Worm (Caenorhabditis elegans) whole organism, L2 larva: ENCODE data around the gene F41E7.6.

ENCODE experiments used
- C34F6.9 ChIP-seq: fragments of 150-350 bp; optimal IDR thresholded peaks from 2 replicates; lab custom pipeline; 2014; ENCODE audit warnings: missing biosample characterization, missing genetic modification characterization
- F13H6.1 ChIP-seq: sonication (generic microtip); optimal IDR thresholded peaks from 2 replicates; lab custom pipeline; 2016; ENCODE audit warnings: missing genetic modification characterization, missing compliant biosample characterization
- Y55F3AM.14 ChIP-seq: fragments of 200-800 bp; sonication (Bioruptor generic); optimal IDR thresholded peaks from 2 replicates; lab custom pipeline; 2018; ENCODE audit warnings: mild to moderate bottlenecking, missing genetic modification characterization, missing compliant biosample characterization
- ZK546.5 ChIP-seq: sonication (generic microtip); optimal IDR thresholded peaks from 2 replicates; lab custom pipeline; 2017; ENCODE audit warnings: missing biosample characterization, missing genetic modification characterization
- aly-2 ChIP-seq: fragments of 150-350 bp; optimal IDR thresholded peaks from 2 replicates; lab custom pipeline; 2014; ENCODE audit warnings: missing biosample characterization, missing genetic modification characterization
- ama-1 ChIP-seq: fragments of 150-350 bp; optimal IDR thresholded peaks from 2 replicates; lab custom pipeline; 2018; ENCODE audit warnings: inconsistent platforms
- blmp-1 ChIP-seq: sonication (generic microtip); optimal IDR thresholded peaks from 2 replicates; lab custom pipeline; 2017; ENCODE audit warnings: missing genetic modification characterization, mild to moderate bottlenecking, missing compliant biosample characterization, antibody characterized with exemption, moderate library complexity; ENCODE audit not compliant: insufficient read depth
- ceh-82 ChIP-seq: fragments of 150-350 bp; optimal IDR thresholded peaks from 2 replicates; lab custom pipeline; 2014; ENCODE audit warnings: missing biosample characterization, missing genetic modification characterization
- crh-2 ChIP-seq: sonication (generic microtip); optimal IDR thresholded peaks from 2 replicates; lab custom pipeline; 2017; ENCODE audit warnings: missing biosample characterization, missing genetic modification characterization
- egl-27 ChIP-seq: sonication (generic microtip); optimal IDR thresholded peaks from 3 replicates; lab custom pipeline; 2017; ENCODE audit warnings: missing biosample characterization, missing genetic modification reagents, missing genetic modification characterization
- elt-1 ChIP-seq: fragments of 150-350 bp; optimal IDR thresholded peaks from 2 replicates; lab custom pipeline; 2014; ENCODE audit warnings: missing biosample characterization, missing genetic modification characterization
- elt-3 ChIP-seq: sonication (generic microtip); optimal IDR thresholded peaks from 2 replicates; lab custom pipeline; 2017; ENCODE audit warnings: missing biosample characterization, missing genetic modification characterization
- fos-1 ChIP-seq: fragments of 150-350 bp; optimal IDR thresholded peaks from 2 replicates; lab custom pipeline; 2014; ENCODE audit warnings: missing biosample characterization, missing genetic modification characterization
- gmeb-1 ChIP-seq: fragments of 150-350 bp; optimal IDR thresholded peaks from 2 replicates; lab custom pipeline; 2014; ENCODE audit warnings: missing biosample characterization, missing genetic modification characterization
- lin-11 ChIP-seq: fragments of 150-350 bp; sonication (generic microtip); optimal IDR thresholded peaks from 2 replicates; lab custom pipeline; 2014; ENCODE audit warnings: missing biosample characterization, missing genetic modification characterization, inconsistent platforms, mixed read lengths
- lin-39 ChIP-seq: fragments of 150-350 bp; optimal IDR thresholded peaks from 2 replicates; lab custom pipeline; 2014; ENCODE audit warnings: missing biosample characterization, missing genetic modification reagents, missing genetic modification characterization
- lsy-2 ChIP-seq, 2 experiments: fragments of 150-350 bp in 1 of 2; sonication (generic microtip) in 1 of 2; optimal IDR thresholded peaks; 2 replicates each; lab custom pipeline; 2014 to 2017; ENCODE audit warnings: missing biosample characterization in 2 of 2, missing genetic modification characterization in 2 of 2
- mdl-1 ChIP-seq, 2 experiments: fragments of 150-350 bp in 1 of 2; sonication (generic microtip) in 1 of 2; optimal IDR thresholded peaks; 2 replicates each; lab custom pipeline; 2017; ENCODE audit warnings: missing biosample characterization in 2 of 2, missing genetic modification characterization in 2 of 2
- nhr-10 ChIP-seq: sonication (generic microtip); optimal IDR thresholded peaks from 2 replicates; lab custom pipeline; 2017; ENCODE audit warnings: missing biosample characterization, missing genetic modification characterization
- nhr-11 ChIP-seq: fragments of 150-350 bp; optimal IDR thresholded peaks from 2 replicates; lab custom pipeline; 2014; ENCODE audit warnings: missing biosample characterization, missing genetic modification characterization
- nhr-12 ChIP-seq: fragments of 150-350 bp; optimal IDR thresholded peaks from 2 replicates; lab custom pipeline; 2014; ENCODE audit warnings: missing biosample characterization, missing genetic modification characterization
- nhr-129 ChIP-seq: fragments of 150-350 bp; optimal IDR thresholded peaks from 2 replicates; lab custom pipeline; 2014; ENCODE audit warnings: missing biosample characterization, missing genetic modification characterization
- nhr-21 ChIP-seq: fragments of 150-350 bp; optimal IDR thresholded peaks from 2 replicates; lab custom pipeline; 2014; ENCODE audit warnings: missing biosample characterization, missing genetic modification characterization
- nhr-23 ChIP-seq: fragments of 150-350 bp; optimal IDR thresholded peaks from 2 replicates; lab custom pipeline; 2014; ENCODE audit warnings: missing biosample characterization, missing genetic modification reagents, missing genetic modification characterization
- nhr-237 ChIP-seq: fragments of 150-350 bp; optimal IDR thresholded peaks from 2 replicates; lab custom pipeline; 2014; ENCODE audit warnings: missing biosample characterization, missing genetic modification characterization
- nhr-25 ChIP-seq: fragments of 150-350 bp; sonication (generic microtip); optimal IDR thresholded peaks from 3 replicates; lab custom pipeline; 2014; ENCODE audit warnings: missing biosample characterization, missing genetic modification characterization
- nhr-6 ChIP-seq: fragments of 150-350 bp; optimal IDR thresholded peaks from 2 replicates; lab custom pipeline; 2014; ENCODE audit warnings: missing biosample characterization, missing genetic modification characterization
- peb-1 ChIP-seq: fragments of 150-350 bp; optimal IDR thresholded peaks from 2 replicates; lab custom pipeline; 2014; ENCODE audit warnings: missing biosample characterization, missing genetic modification characterization
- skn-1 ChIP-seq: sonication (generic microtip); optimal IDR thresholded peaks from 2 replicates; lab custom pipeline; 2017; ENCODE audit warnings: missing biosample characterization, missing genetic modification characterization
- sma-3 ChIP-seq: sonication (generic microtip); optimal IDR thresholded peaks from 2 replicates; lab custom pipeline; 2016; ENCODE audit warnings: missing genetic modification reagents, missing genetic modification characterization, missing compliant biosample characterization
- sma-9 ChIP-seq, 2 experiments: fragments of 150-350 bp in 1 of 2; sonication (generic microtip) in 1 of 2; optimal IDR thresholded peaks; 2 replicates each; lab custom pipeline; 2014 to 2016; ENCODE audit warnings: missing genetic modification characterization in 2 of 2, mild to moderate bottlenecking in 1 of 2, missing biosample characterization in 1 of 2, missing compliant biosample characterization in 1 of 2, missing genetic modification reagents in 1 of 2, moderate library complexity in 1 of 2
- unc-39 ChIP-seq: fragments of 150-350 bp; optimal IDR thresholded peaks from 2 replicates; lab custom pipeline; 2014; ENCODE audit warnings: missing biosample characterization, missing genetic modification characterization
- unc-55 ChIP-seq: fragments of 150-350 bp; sonication (generic microtip); optimal IDR thresholded peaks from 3 replicates; lab custom pipeline; 2014; ENCODE audit warnings: missing biosample characterization, missing genetic modification reagents, missing genetic modification characterization
- unc-62 ChIP-seq: fragments of 150-350 bp; optimal IDR thresholded peaks from 2 replicates; lab custom pipeline; 2014; ENCODE audit warnings: missing biosample characterization, missing genetic modification reagents, missing genetic modification characterization
- zag-1 ChIP-seq: fragments of 150-350 bp; optimal IDR thresholded peaks from 2 replicates; lab custom pipeline; 2014; ENCODE audit warnings: missing biosample characterization, missing genetic modification characterization

The F41E7.6 gene

ce11 chrX:10340986-10341385 lies 30.7 kb upstream of the F41E7.6 start, which contains the start of gene R07E3.1:
Gene R07E3.1, minus strand, starts transcription at chrX:10341161.
- no peak for TF ChIP-seq nhr-11 (tag; lab: Kevin White, UChicago)
- TF ChIP-seq unc-62 (GFP tag; lab: Kevin White, UChicago) = no peak
- TF ChIP-seq nhr-237 (tag; lab: Kevin White, UChicago) = no peak
- no peak for TF ChIP-seq sma-3
- peak; percentile 59 for TF ChIP-seq fos-1 (tag; lab: Kevin White, UChicago)
- TF ChIP-seq C34F6.9 (tag; lab: Kevin White, UChicago) = no peak
- TF ChIP-seq blmp-1 = no peak
- peak; percentile 10 for TF ChIP-seq gmeb-1 (tag; lab: Kevin White, UChicago)
- no peak for TF ChIP-seq nhr-25
- TF ChIP-seq elt-3 (tag; lab: Kevin White, UChicago) = no peak

- TF ChIP-seq sma-9 (GFP tag; optimal IDR thresholded peaks at IDR 0.05; lab: Kevin White, UChicago) (peak; percentile 2), sma-9 (tag; optimal IDR thresholded peaks at IDR 0.05; lab: Kevin White, UChicago) (no peak), ceh-82 (no peak), nhr-11 (tag; lab: Kevin White, UChicago) (no peak), skn-1 (no peak), fos-1 (tag; lab: Kevin White, UChicago) (peak; percentile 44), aly-2 (no peak)
- TF ChIP-seq, all 48 proteins: peak for 2
Observed at ce11 chrX:10340044-10340443, 29.8 kb upstream of the F41E7.6 start.

DNA sequence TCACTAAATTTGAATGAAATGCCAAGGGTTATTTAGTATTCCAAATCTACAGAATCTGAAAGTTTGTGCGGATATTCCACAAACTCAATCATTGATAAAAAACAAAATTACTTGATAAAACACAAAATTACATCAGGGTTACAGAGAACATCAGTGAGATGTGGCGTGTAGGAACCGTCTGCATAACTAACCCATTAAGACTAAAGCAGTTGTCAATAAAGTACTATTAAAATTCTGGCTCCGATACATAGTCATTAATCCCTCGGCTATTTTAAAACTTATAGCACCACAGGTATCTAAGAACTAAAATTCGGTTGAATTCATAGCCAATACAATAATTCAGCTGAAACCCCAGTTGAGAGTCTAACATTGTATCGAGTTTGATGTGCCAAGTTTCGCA lies 28.5 kb upstream of the F41E7.6 start:
- TF ChIP-seq lsy-2 (tag; optimal IDR thresholded peaks at IDR 0.05; lab: Kevin White, UChicago) = no peak
- peak; percentile 35 for TF ChIP-seq nhr-129 (tag; lab: Kevin White, UChicago)
- no peak for TF ChIP-seq nhr-23 (tag; lab: Kevin White, UChicago)
- peak; percentile 7 for TF ChIP-seq sma-9 (GFP tag; optimal IDR thresholded peaks at IDR 0.05; lab: Kevin White, UChicago)
- TF ChIP-seq sma-9 (tag; optimal IDR thresholded peaks at IDR 0.05; lab: Kevin White, UChicago) = no peak
- TF ChIP-seq crh-2 (tag; lab: Kevin White, UChicago) = peak; percentile 39

DNA sequence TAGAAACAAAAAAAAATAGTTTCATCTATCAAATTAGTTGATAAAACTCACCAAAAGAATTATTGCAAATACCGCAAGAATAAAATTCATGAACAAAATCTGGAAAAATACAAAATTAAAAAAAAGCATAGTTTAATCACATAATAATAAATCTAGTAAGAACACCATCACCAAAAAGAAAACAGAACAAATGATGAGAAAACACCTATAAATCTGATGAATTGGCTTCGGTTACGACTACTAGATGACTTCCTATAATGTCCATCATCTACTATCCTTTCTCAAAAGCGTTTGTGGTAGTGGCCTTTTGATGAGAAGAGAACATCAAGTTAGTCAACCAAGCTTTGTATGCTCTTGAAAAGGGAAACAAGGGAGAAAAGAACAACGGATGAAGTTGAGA lies 27.8 kb upstream of the F41E7.6 start, which contains the start of gene cut-5:
Gene cut-5 (minus strand): TSS at position 101 of the 400 bp plus-strand sequence.
- TF ChIP-seq blmp-1 = no peak
- no peak for TF ChIP-seq nhr-11 (tag; lab: Kevin White, UChicago)
- TF ChIP-seq skn-1 = no peak
- TF ChIP-seq egl-27 (tag; lab: Kevin White, UChicago) = no peak
- TF ChIP-seq elt-1 (tag; lab: Kevin White, UChicago) = no peak
- no peak for TF ChIP-seq crh-2 (tag; lab: Kevin White, UChicago)
- TF ChIP-seq Y55F3AM.14 (GFP tag; lab: Kevin White, UChicago) = no peak
- no peak for TF ChIP-seq nhr-6 (tag; lab: Kevin White, UChicago)
- TF ChIP-seq ama-1 (lab: Kevin White, UChicago) = no peak
- no peak for TF ChIP-seq nhr-12 (tag; lab: Kevin White, UChicago)
- TF ChIP-seq sma-9 (GFP tag; optimal IDR thresholded peaks at IDR 0.05; lab: Kevin White, UChicago) = no peak
- TF ChIP-seq sma-9 (tag; optimal IDR thresholded peaks at IDR 0.05; lab: Kevin White, UChicago) = no peak
- no peak for TF ChIP-seq unc-39
- no peak for TF ChIP-seq nhr-25
- no peak for TF ChIP-seq unc-55 (GFP tag; lab: Kevin White, UChicago)
- no peak for TF ChIP-seq mdl-1 (tag; optimal IDR thresholded peaks at IDR 0.05; lab: Kevin White, UChicago)
- TF ChIP-seq nhr-21 (tag; lab: Kevin White, UChicago) = no peak

- no peak for TF ChIP-seq zag-1 (tag; lab: Kevin White, UChicago)
Observed at ce11 chrX:10336592-10336991, 26.3 kb upstream of the F41E7.6 start.

- TF ChIP-seq fos-1 (tag; lab: Kevin White, UChicago) = no peak
- TF ChIP-seq lin-11 (tag; lab: Kevin White, UChicago) = no peak
- no peak for TF ChIP-seq ceh-82
- TF ChIP-seq nhr-10 = no peak
- TF ChIP-seq sma-3 = no peak
- TF ChIP-seq ZK546.5 (tag; lab: Kevin White, UChicago) = no peak
- TF ChIP-seq nhr-12 (tag; lab: Kevin White, UChicago) = no peak
- no peak for TF ChIP-seq F13H6.1 (tag; lab: Kevin White, UChicago)
- TF ChIP-seq gmeb-1 (tag; lab: Kevin White, UChicago) = no peak
- TF ChIP-seq egl-27 (tag; lab: Kevin White, UChicago) = no peak
- TF ChIP-seq lin-39 (tag; lab: Kevin White, UChicago) = no peak
- TF ChIP-seq Y55F3AM.14 (GFP tag; lab: Kevin White, UChicago) = no peak
- no peak for TF ChIP-seq peb-1
- no peak for TF ChIP-seq elt-3 (tag; lab: Kevin White, UChicago)
- no peak for TF ChIP-seq skn-1
- no peak for TF ChIP-seq nhr-23 (tag; lab: Kevin White, UChicago)
- TF ChIP-seq blmp-1 = no peak
Observed at ce11 chrX:10336138-10336537, 25.9 kb upstream of the F41E7.6 start, which contains the start of gene idpa-3. Gene idpa-3, plus strand, starts transcription at chrX:10336438.
